Worm (Caenorhabditis elegans) whole organism, L1 larva: ENCODE data around the gene tag-65.

Source experiments
- C04F5.9 ChIP-seq: sonication (generic microtip); optimal IDR thresholded peaks from 2 replicates; lab custom pipeline; 2016; ENCODE audit warnings: missing genetic modification characterization, missing compliant biosample characterization
- C16A3.4 ChIP-seq: fragments of 150-350 bp; optimal IDR thresholded peaks from 2 replicates; lab custom pipeline; 2014; ENCODE audit warnings: missing biosample characterization, missing genetic modification characterization
- F16B12.6 ChIP-seq: fragments of 150-350 bp; optimal IDR thresholded peaks from 2 replicates; lab custom pipeline; 2014; ENCODE audit warnings: missing biosample characterization, missing genetic modification characterization
- Y116A8C.19 ChIP-seq: sonication (generic microtip); optimal IDR thresholded peaks from 2 replicates; lab custom pipeline; 2016; ENCODE audit warnings: missing compliant biosample characterization, missing genetic modification characterization, borderline replicate concordance
- alr-1 ChIP-seq: fragments of 200-800 bp; sonication (Bioruptor generic); optimal IDR thresholded peaks from 2 replicates; lab custom pipeline; 2018; ENCODE audit warnings: borderline replicate concordance, mild to moderate bottlenecking, missing genetic modification characterization, missing compliant biosample characterization
- aly-2 ChIP-seq: fragments of 150-350 bp; optimal IDR thresholded peaks from 2 replicates; lab custom pipeline; 2014; ENCODE audit warnings: missing biosample characterization, missing genetic modification characterization
- ama-1 ChIP-seq: fragments of 150-350 bp; optimal IDR thresholded peaks from 2 replicates; lab custom pipeline; 2014
- blmp-1 ChIP-seq: fragments of 150-350 bp; optimal IDR thresholded peaks from 2 replicates; lab custom pipeline; 2014; ENCODE audit warnings: missing biosample characterization, missing genetic modification characterization
- ceh-8 ChIP-seq: fragments of 200-800 bp; sonication (Bioruptor generic); optimal IDR thresholded peaks from 2 replicates; lab custom pipeline; 2018; ENCODE audit warnings: mild to moderate bottlenecking, missing genetic modification characterization, moderate library complexity, missing compliant biosample characterization
- ceh-82 ChIP-seq, 3 experiments: fragments of 150-350 bp in 1 of 3; sonication (generic microtip) in 2 of 3; optimal IDR thresholded peaks; 2 replicates each; lab custom pipeline; 2014 to 2017; ENCODE audit warnings: missing biosample characterization in 3 of 3, missing genetic modification characterization in 3 of 3
- egl-13 ChIP-seq: sonication (generic microtip); optimal IDR thresholded peaks from 2 replicates; lab custom pipeline; 2016; ENCODE audit warnings: missing genotype, missing genetic modification reagents, missing genetic modification characterization, missing compliant biosample characterization
- egl-27 ChIP-seq, 2 experiments: fragments of 150-350 bp in 1 of 2; sonication (generic microtip); optimal IDR thresholded peaks; 3 replicates each; lab custom pipeline; 2017 to 2018; ENCODE audit warnings: missing biosample characterization in 2 of 2, missing genetic modification characterization in 2 of 2, missing genetic modification reagents in 2 of 2
- elt-2 ChIP-seq: sonication (generic microtip); optimal IDR thresholded peaks from 2 replicates; lab custom pipeline; 2016; ENCODE audit warnings: missing genetic modification characterization, mild to moderate bottlenecking, inconsistent platforms, missing compliant biosample characterization, missing genetic modification reagents
- elt-3 ChIP-seq, 6 experiments: fragments of 150-350 bp in 1 of 6; sonication (generic microtip); optimal IDR thresholded peaks; 2 replicates each; lab custom pipeline; 2017 to 2018; ENCODE audit warnings: missing biosample characterization in 6 of 6, missing genetic modification characterization in 6 of 6, inconsistent platforms in 1 of 6
- fkh-8 ChIP-seq: sonication (generic microtip); optimal IDR thresholded peaks from 2 replicates; lab custom pipeline; 2016; ENCODE audit warnings: mild to moderate bottlenecking, missing genetic modification characterization, missing compliant biosample characterization
- grh-1 ChIP-seq: fragments of 200-800 bp; sonication (Bioruptor generic); IDR thresholded peaks from 2 replicates; pipeline ENCODE4 v1.3.6; 2022; ENCODE audit warnings: missing genetic modification reagents, missing genetic modification characterization, missing compliant biosample characterization
- hpl-2 ChIP-seq: fragments of 150-350 bp; optimal IDR thresholded peaks from 2 replicates; lab custom pipeline; 2014; ENCODE audit warnings: missing biosample characterization, missing genetic modification reagents, missing genetic modification characterization
- isw-1 ChIP-seq: fragments of 200-800 bp; sonication (Bioruptor generic); IDR thresholded peaks from 2 replicates; pipeline ENCODE4 v1.3.6; 2022; ENCODE audit warnings: missing genetic modification characterization, missing compliant biosample characterization
- lin-13 ChIP-seq: fragments of 150-350 bp; optimal IDR thresholded peaks from 2 replicates; lab custom pipeline; 2014; ENCODE audit warnings: missing biosample characterization, missing genetic modification reagents, missing genetic modification characterization
- lin-14 ChIP-seq: fragments of 200-800 bp; sonication (Bioruptor generic); optimal IDR thresholded peaks from 2 replicates; lab custom pipeline; 2018; ENCODE audit warnings: mild to moderate bottlenecking, missing genetic modification characterization, moderate library complexity, missing compliant biosample characterization
- lin-15B ChIP-seq: fragments of 150-350 bp; sonication (generic microtip); optimal IDR thresholded peaks from 3 replicates; lab custom pipeline; 2014; ENCODE audit warnings: missing biosample characterization, missing genetic modification characterization
- lir-3 ChIP-seq: sonication (generic microtip); optimal IDR thresholded peaks from 2 replicates; lab custom pipeline; 2016; ENCODE audit warnings: mild to moderate bottlenecking, missing genetic modification characterization, moderate library complexity, missing compliant biosample characterization; ENCODE audit not compliant: poor library complexity
- mef-2 ChIP-seq: fragments of 150-350 bp; optimal IDR thresholded peaks from 2 replicates; lab custom pipeline; 2014; ENCODE audit warnings: missing biosample characterization, missing genetic modification characterization
- nhr-11 ChIP-seq: fragments of 150-350 bp; optimal IDR thresholded peaks from 2 replicates; lab custom pipeline; 2014; ENCODE audit warnings: missing biosample characterization, missing genetic modification characterization
- nhr-28 ChIP-seq: fragments of 150-350 bp; optimal IDR thresholded peaks from 2 replicates; lab custom pipeline; 2014; ENCODE audit warnings: missing biosample characterization, missing genetic modification characterization
- nhr-71 ChIP-seq: sonication (generic microtip); optimal IDR thresholded peaks from 2 replicates; lab custom pipeline; 2016; ENCODE audit warnings: mild to moderate bottlenecking, missing genetic modification characterization, moderate library complexity, missing compliant biosample characterization
- nhr-77 ChIP-seq: fragments of 150-350 bp; optimal IDR thresholded peaks from 2 replicates; lab custom pipeline; 2014; ENCODE audit warnings: missing biosample characterization, missing genetic modification characterization
- nhr-84 ChIP-seq: sonication (generic microtip); optimal IDR thresholded peaks from 2 replicates; lab custom pipeline; 2017; ENCODE audit warnings: missing biosample characterization, missing genetic modification characterization
- nhr-85 ChIP-seq: sonication (generic microtip); peaks from one replicate; lab custom pipeline; 2016; ENCODE audit warnings: missing genetic modification characterization, inconsistent platforms, missing compliant biosample characterization
- nhr-90 ChIP-seq: sonication (generic microtip); optimal IDR thresholded peaks from 2 replicates; lab custom pipeline; 2016; ENCODE audit warnings: mild to moderate bottlenecking, missing genetic modification characterization, missing compliant biosample characterization; ENCODE audit not compliant: poor library complexity
- pqm-1 ChIP-seq: sonication (generic microtip); optimal IDR thresholded peaks from 3 replicates; lab custom pipeline; 2017; ENCODE audit warnings: missing biosample characterization, missing genetic modification characterization
- skn-1 ChIP-seq: fragments of 150-350 bp; optimal IDR thresholded peaks from 2 replicates; lab custom pipeline; 2014; ENCODE audit warnings: missing biosample characterization, missing genetic modification characterization
- snpc-4 ChIP-seq: fragments of 150-350 bp; optimal IDR thresholded peaks from 2 replicates; lab custom pipeline; 2014; ENCODE audit warnings: missing biosample characterization, missing genetic modification characterization
- sptf-1 ChIP-seq: fragments of 150-350 bp; optimal IDR thresholded peaks from 2 replicates; lab custom pipeline; 2014; ENCODE audit warnings: missing biosample characterization, missing genetic modification characterization
- swsn-7 ChIP-seq: sonication (generic microtip); optimal IDR thresholded peaks from 2 replicates; lab custom pipeline; 2016; ENCODE audit warnings: missing genetic modification characterization, missing compliant biosample characterization
- tlp-1 ChIP-seq: fragments of 150-350 bp; optimal IDR thresholded peaks from 2 replicates; lab custom pipeline; 2014; ENCODE audit warnings: missing biosample characterization, missing genetic modification characterization
- unc-62 ChIP-seq: fragments of 150-350 bp; optimal IDR thresholded peaks from 2 replicates; lab custom pipeline; 2014; ENCODE audit warnings: missing biosample characterization, missing genetic modification reagents, missing genetic modification characterization
- xbp-1 ChIP-seq: sonication (generic microtip); optimal IDR thresholded peaks from 2 replicates; lab custom pipeline; 2016; ENCODE audit warnings: missing genetic modification characterization, missing compliant biosample characterization
- zag-1 ChIP-seq: fragments of 150-350 bp; optimal IDR thresholded peaks from 2 replicates; lab custom pipeline; 2014; ENCODE audit warnings: missing biosample characterization, missing genetic modification characterization
- zip-4 ChIP-seq: fragments of 200-800 bp; sonication (Bioruptor generic); optimal IDR thresholded peaks from 2 replicates; lab custom pipeline; 2018; ENCODE audit warnings: mild to moderate bottlenecking, missing genetic modification characterization, moderate library complexity, missing compliant biosample characterization
- ztf-11 ChIP-seq, 2 experiments: sonication (generic microtip); optimal IDR thresholded peaks; 2 replicates each; lab custom pipeline; 2016 to 2017; ENCODE audit warnings: missing genetic modification characterization in 2 of 2, missing biosample characterization in 1 of 2, missing compliant biosample characterization in 1 of 2
- ztf-4 ChIP-seq: fragments of 150-350 bp; optimal IDR thresholded peaks from 2 replicates; lab custom pipeline; 2014; ENCODE audit warnings: missing biosample characterization, missing genetic modification characterization

tag-65 gene

DNA sequence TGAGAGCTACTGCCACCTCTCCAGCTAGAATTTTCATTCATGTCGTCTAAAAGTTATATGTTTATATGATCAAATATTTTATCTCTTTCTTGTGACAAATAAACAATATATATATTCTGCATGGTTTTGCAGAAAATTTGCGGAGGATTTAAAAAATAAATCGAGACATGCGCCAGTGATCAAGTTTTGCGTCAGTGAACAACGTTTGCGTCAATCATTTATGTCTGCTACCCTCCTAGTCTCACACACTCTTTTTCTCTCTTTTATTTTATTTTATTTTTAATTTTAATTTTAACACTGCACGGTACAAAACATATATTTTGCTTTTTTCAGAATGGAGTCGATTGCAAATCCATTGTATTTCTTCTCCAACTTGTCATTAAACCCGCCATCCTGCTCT is at the start of gene tag-65, which contains the start of gene ccz-1 (continued):
- peak; percentile 87 for TF ChIP-seq xbp-1
- peak; percentile 96 for TF ChIP-seq nhr-85 (tag; lab: Kevin White, UChicago)
- peak; percentile 94 for TF ChIP-seq swsn-7 (tag; lab: Kevin White, UChicago)
- TF ChIP-seq sptf-1 (tag; lab: Kevin White, UChicago): no peak
- TF ChIP-seq hpl-2 (GFP tag; lab: Kevin White, UChicago): peak; percentile 8
- TF ChIP-seq blmp-1: peak; percentile 82
- TF ChIP-seq lin-13 (GFP tag; lab: Kevin White, UChicago): peak; percentile 84
- TF ChIP-seq elt-3 (tag; optimal IDR thresholded peaks at IDR 0.05; lab: Kevin White, UChicago): peak in 2 of 6 experiments; percentile 80 to 81
- TF ChIP-seq zip-4 (GFP tag; lab: Kevin White, UChicago): peak; percentile 66
- peak in 1 of 2 experiments; percentile 75 for TF ChIP-seq ztf-11 (tag; optimal IDR thresholded peaks at IDR 0.05; lab: Kevin White, UChicago)
- peak; percentile 62 for TF ChIP-seq elt-2 (tag; lab: Kevin White, UChicago)
- peak; percentile 32 for TF ChIP-seq C04F5.9
- peak; percentile 86 for TF ChIP-seq isw-1
- TF ChIP-seq nhr-11 (tag; lab: Kevin White, UChicago): peak; percentile 90
- TF ChIP-seq nhr-90 (tag; lab: Kevin White, UChicago): peak; percentile 94
- TF ChIP-seq lin-14 (GFP tag; lab: Kevin White, UChicago): peak; percentile 93
- TF ChIP-seq ceh-82 (tag; optimal IDR thresholded peaks at IDR 0.05; lab: Kevin White, UChicago): peak; percentile 87 to 92 (median 88)
- no peak for TF ChIP-seq nhr-84 (tag; lab: Kevin White, UChicago)
- TF ChIP-seq zag-1 (tag; lab: Kevin White, UChicago): peak; percentile 65
- peak; percentile 84 for TF ChIP-seq fkh-8 (tag; lab: Kevin White, UChicago)
- TF ChIP-seq mef-2: peak; percentile 37
- peak; percentile 89 for TF ChIP-seq snpc-4
- TF ChIP-seq nhr-28 (tag; lab: Kevin White, UChicago): no peak
- TF ChIP-seq nhr-71 (tag; lab: Kevin White, UChicago): peak; percentile 96
- TF ChIP-seq C16A3.4: peak; percentile 87
- TF ChIP-seq F16B12.6 (tag; lab: Kevin White, UChicago): peak; percentile 54
- TF ChIP-seq lir-3 (tag; lab: Kevin White, UChicago): peak; percentile 66
- peak; percentile 67 for TF ChIP-seq nhr-77 (tag; lab: Kevin White, UChicago)
- peak; percentile 68 for TF ChIP-seq egl-13 (tag; lab: Kevin White, UChicago)
- TF ChIP-seq lin-15B (tag; lab: Kevin White, UChicago): peak; percentile 74
- peak; percentile 87 for TF ChIP-seq aly-2 (tag; lab: Kevin White, UChicago)
- no peak for TF ChIP-seq ama-1 (lab: Kevin White, UChicago)

DNA sequence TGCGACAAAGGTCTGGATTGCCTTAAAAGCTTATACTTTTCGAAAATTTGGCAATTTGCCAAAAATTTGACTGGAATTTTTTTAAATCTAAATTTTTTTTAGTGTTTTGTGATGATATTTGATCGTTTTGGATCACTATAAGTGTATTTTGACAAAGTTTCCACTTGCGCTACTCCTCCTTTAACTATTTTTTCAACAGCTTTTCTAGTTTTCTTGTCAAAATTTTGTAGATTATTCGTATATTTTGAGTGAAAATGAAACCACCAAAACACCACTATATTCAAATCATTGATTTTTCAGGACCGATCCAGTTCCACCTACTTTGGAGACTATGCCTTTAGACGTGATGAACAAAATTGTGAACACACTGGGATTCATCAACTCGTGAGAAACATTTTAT is 47.2 kb upstream of the tag-65 start, which contains the start of gene fbxa-181:
fbxa-181 (plus strand) TSS at position 301 of the 400 bp plus-strand sequence.
- TF ChIP-seq nhr-85 (tag; lab: Kevin White, UChicago) (no peak), grh-1 (no peak), pqm-1 (tag; lab: Kevin White, UChicago) (no peak), nhr-77 (tag; lab: Kevin White, UChicago) (no peak), lin-15B (tag; lab: Kevin White, UChicago) (no peak), snpc-4 (no peak), mef-2 (no peak), Y116A8C.19 (tag; lab: Kevin White, UChicago) (no peak), ztf-4 (tag; lab: Kevin White, UChicago) (no peak), tlp-1 (tag; lab: Kevin White, UChicago) (no peak), zip-4 (GFP tag; lab: Kevin White, UChicago) (no peak), F16B12.6 (tag; lab: Kevin White, UChicago) (no peak), unc-62 (GFP tag; lab: Kevin White, UChicago) (no peak), skn-1 (no peak)

DNA sequence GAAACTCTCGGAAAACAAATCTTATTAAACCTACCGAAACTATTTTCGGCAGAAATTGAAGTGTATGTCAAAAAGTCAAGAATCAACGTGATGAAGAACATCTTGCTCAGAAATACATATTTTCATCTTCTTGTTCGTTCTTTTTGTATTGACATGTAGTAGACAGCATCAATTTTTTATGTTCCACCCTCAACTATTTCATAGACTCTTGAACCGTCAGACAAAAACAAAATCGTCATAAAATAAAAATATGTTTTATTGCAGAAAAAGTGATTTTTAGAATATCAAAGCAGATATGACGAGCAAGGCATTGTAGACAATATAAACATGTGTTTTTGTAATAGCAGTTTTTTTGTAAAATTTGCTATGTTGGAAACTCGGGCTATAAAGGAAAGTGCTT is 46.4 kb upstream of the tag-65 start, which contains the start of gene F35E12.2:
F35E12.2 (minus strand) TSS at position 101 of the 400 bp plus-strand sequence.
- no peak for TF ChIP-seq egl-27 (tag; optimal IDR thresholded peaks at IDR 0.05; lab: Kevin White, UChicago)
- no peak for TF ChIP-seq ceh-8 (GFP tag; lab: Kevin White, UChicago)
- TF ChIP-seq alr-1 (tag; lab: Kevin White, UChicago): no peak
- TF ChIP-seq zip-4 (GFP tag; lab: Kevin White, UChicago): no peak
